Fruit fly (Drosophila melanogaster): ENCODE data around the gene Idh3g.
A peak's percentile ranks its signal among the peaks of the same experiment; 100 is the strongest.

Idh3g gene

DNA sequence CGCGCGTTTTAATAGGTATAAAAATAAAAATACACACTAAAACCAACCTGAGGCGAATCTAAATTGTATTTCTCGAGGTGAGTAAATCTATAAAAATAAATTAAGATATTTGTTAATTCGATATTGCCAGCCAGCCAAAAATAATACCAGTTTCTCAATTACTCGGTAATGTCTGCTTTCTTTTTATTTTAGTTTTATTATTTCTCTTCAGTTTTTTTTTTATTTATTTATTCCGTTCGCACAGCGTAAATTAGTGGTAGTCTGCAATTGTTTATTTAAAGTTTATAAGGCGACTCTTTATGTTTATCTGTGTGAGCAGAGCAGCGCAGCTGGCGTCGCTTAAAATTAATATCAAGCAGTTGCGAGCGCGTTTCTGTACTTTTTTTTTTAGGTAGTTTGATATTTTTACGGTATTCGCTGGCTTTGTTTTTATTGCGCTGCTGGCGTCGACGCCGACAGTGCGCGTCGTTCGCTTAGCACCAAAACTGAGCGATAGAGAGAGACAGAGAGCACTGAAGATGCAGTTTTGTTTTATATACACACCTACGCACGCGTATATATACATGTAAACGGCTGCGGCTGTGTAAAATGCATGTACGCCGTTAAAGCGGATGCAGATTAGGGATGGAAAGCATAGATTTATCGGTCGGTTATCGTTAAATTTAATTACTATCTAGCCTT, 32.9 kb upstream of the Idh3g start:
- TF ChIP-seq CG8159 (tag; optimal IDR thresholded peaks at IDR 0.05) (peak; percentile 33), fd96Ca (GFP tag; IDR thresholded peaks at IDR 0.05) (peak; percentile 83), gl (tag; optimal IDR thresholded peaks at IDR 0.05) (peak; percentile 52), CG34367 (tag; optimal IDR thresholded peaks at IDR 0.05) (peak; percentile 33), CG8301 (tag; optimal IDR thresholded peaks at IDR 0.05) (peak; percentile 22), D1 (tag; optimal IDR thresholded peaks at IDR 0.05) (no peak), CG13204 (GFP tag; optimal IDR thresholded peaks at IDR 0.05) (peak; percentile 67), Ets98B (GFP tag; IDR thresholded peaks at IDR 0.05) (peak; percentile 82), Pif1A (GFP tag; optimal IDR thresholded peaks at IDR 0.05) (peak; percentile 51), CG10348 (GFP tag; IDR thresholded peaks at IDR 0.05) (no peak), CG15710 (tag; optimal IDR thresholded peaks at IDR 0.05) (peak; percentile 30), Snoo (tag; optimal IDR thresholded peaks at IDR 0.05) (peak; percentile 52), CG9948 (tag; optimal IDR thresholded peaks at IDR 0.05) (no peak), Pif1B (GFP tag; optimal IDR thresholded peaks at IDR 0.05) (peak; percentile 19), CG12605 (GFP tag; IDR thresholded peaks at IDR 0.05) (peak; percentile 85), CG4496 (GFP tag; IDR thresholded peaks at IDR 0.05) (peak; percentile 77; the same call in 2 of the 3 replicates), CG32121 (GFP tag; IDR thresholded peaks at IDR 0.05) (peak; percentile 84), CG14655 (GFP tag; optimal IDR thresholded peaks at IDR 0.05) (peak; percentile 58), CG17806 (tag; optimal IDR thresholded peaks at IDR 0.05) (peak; percentile 10), rn (GFP tag; IDR thresholded peaks at IDR 0.05) (peak; percentile 44; the same call in 1 of the 2 replicates), EcR (GFP tag; optimal IDR thresholded peaks at IDR 0.05) (no peak)

DNA sequence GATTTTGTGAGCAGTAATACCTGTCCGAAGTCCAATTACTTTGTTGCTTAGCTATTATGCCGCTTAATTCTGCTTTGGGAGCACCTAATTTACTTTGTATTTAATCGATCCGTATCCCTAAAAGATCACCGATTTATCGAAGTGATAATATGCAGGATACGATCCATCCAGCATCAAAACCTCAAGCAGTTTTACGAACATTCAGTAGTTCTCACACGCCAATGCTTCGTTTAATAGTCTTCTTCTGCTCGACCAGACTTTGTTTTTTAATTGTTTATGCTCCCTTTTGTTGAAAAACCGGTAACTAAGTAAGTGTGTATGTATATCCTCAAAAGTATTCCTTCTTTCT, 32.4 kb upstream of the Idh3g start:
- peak; percentile 3 for TF ChIP-seq CG14655 (GFP tag; optimal IDR thresholded peaks at IDR 0.05)
- no peak for TF ChIP-seq EcR (GFP tag; optimal IDR thresholded peaks at IDR 0.05)
- no peak for TF ChIP-seq CG15710 (tag; optimal IDR thresholded peaks at IDR 0.05)
- TF ChIP-seq CG4496 (GFP tag; IDR thresholded peaks at IDR 0.05) = no peak
- TF ChIP-seq CG17806 (tag; optimal IDR thresholded peaks at IDR 0.05) = no peak
- no peak for TF ChIP-seq rn (GFP tag; IDR thresholded peaks at IDR 0.05)

dm6 chr3R:25650417-25650816, 30.2 kb upstream of the Idh3g start:
- TF ChIP-seq Snoo (tag; optimal IDR thresholded peaks at IDR 0.05) (no peak), Pif1B (GFP tag; optimal IDR thresholded peaks at IDR 0.05) (no peak), CG34367 (tag; optimal IDR thresholded peaks at IDR 0.05) (no peak), CG13204 (GFP tag; optimal IDR thresholded peaks at IDR 0.05) (no peak), CG9948 (tag; optimal IDR thresholded peaks at IDR 0.05) (no peak), Pif1A (GFP tag; optimal IDR thresholded peaks at IDR 0.05) (no peak), CG8159 (tag; optimal IDR thresholded peaks at IDR 0.05) (no peak)

DNA sequence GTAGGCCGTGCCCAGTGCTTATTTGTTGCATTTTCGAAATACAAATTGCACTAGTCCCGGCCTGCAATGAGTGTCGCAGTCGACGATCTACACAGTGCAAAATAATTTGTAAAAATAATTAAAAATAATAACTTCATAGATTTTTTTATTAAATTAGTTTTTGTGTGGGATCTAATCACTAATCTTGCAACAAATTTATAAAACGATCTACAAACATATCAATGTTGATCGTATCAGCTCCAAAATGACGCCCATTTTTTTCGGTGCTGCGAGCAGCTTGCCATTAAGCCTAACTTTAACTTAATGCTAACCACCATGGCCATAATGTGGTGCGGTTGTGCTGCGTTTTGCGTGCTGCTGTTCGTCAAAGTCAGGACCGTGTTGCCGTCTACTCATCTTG, 29.2 kb upstream of the Idh3g start:
- TF ChIP-seq CG34367 (tag; optimal IDR thresholded peaks at IDR 0.05) = peak; percentile 20
- peak; percentile 70 for TF ChIP-seq CG12605 (GFP tag; IDR thresholded peaks at IDR 0.05)
- TF ChIP-seq CG15710 (tag; optimal IDR thresholded peaks at IDR 0.05) = peak; percentile 41
- peak; percentile 60 for TF ChIP-seq CG14655 (GFP tag; optimal IDR thresholded peaks at IDR 0.05)
- peak; percentile 62 for TF ChIP-seq CG17806 (tag; optimal IDR thresholded peaks at IDR 0.05)
- TF ChIP-seq CG4496 (GFP tag; IDR thresholded peaks at IDR 0.05) = peak; percentile 60; the same call in 2 of the 3 replicates
- TF ChIP-seq CG32121 (GFP tag; IDR thresholded peaks at IDR 0.05) = peak; percentile 63
- no peak for TF ChIP-seq D1 (tag; optimal IDR thresholded peaks at IDR 0.05)
- peak; percentile 35; the same call in 1 of the 2 replicates for TF ChIP-seq Ets98B (GFP tag; IDR thresholded peaks at IDR 0.05)
- peak; percentile 35 for TF ChIP-seq CG9948 (tag; optimal IDR thresholded peaks at IDR 0.05)
- no peak for TF ChIP-seq Pif1A (GFP tag; optimal IDR thresholded peaks at IDR 0.05)
- TF ChIP-seq Pif1B (GFP tag; optimal IDR thresholded peaks at IDR 0.05) = peak; percentile 59
- peak; percentile 27; the same call in 1 of the 2 replicates for TF ChIP-seq rn (GFP tag; IDR thresholded peaks at IDR 0.05)
- no peak for TF ChIP-seq gl (tag; optimal IDR thresholded peaks at IDR 0.05)
- no peak for TF ChIP-seq EcR (GFP tag; optimal IDR thresholded peaks at IDR 0.05)
- TF ChIP-seq CG8159 (tag; optimal IDR thresholded peaks at IDR 0.05) = peak; percentile 64
- TF ChIP-seq fd96Ca (GFP tag; IDR thresholded peaks at IDR 0.05) = peak; percentile 68; the same call in 2 of the 3 replicates
- TF ChIP-seq Snoo (tag; optimal IDR thresholded peaks at IDR 0.05) = peak; percentile 34
- TF ChIP-seq CG10348 (GFP tag; IDR thresholded peaks at IDR 0.05) = no peak
- no peak for TF ChIP-seq CG13204 (GFP tag; optimal IDR thresholded peaks at IDR 0.05)
- peak; percentile 53 for TF ChIP-seq CG8301 (tag; optimal IDR thresholded peaks at IDR 0.05)

- TF ChIP-seq CG4496 (GFP tag; IDR thresholded peaks at IDR 0.05) = no peak
- no peak for TF ChIP-seq CG8159 (tag; optimal IDR thresholded peaks at IDR 0.05)
- TF ChIP-seq Ets98B (GFP tag; IDR thresholded peaks at IDR 0.05) = peak; percentile 32; the same call in 1 of the 2 replicates
These were observed 28.5 kb upstream of the Idh3g start for dm6 chr3R:25652066-25652720.

DNA sequence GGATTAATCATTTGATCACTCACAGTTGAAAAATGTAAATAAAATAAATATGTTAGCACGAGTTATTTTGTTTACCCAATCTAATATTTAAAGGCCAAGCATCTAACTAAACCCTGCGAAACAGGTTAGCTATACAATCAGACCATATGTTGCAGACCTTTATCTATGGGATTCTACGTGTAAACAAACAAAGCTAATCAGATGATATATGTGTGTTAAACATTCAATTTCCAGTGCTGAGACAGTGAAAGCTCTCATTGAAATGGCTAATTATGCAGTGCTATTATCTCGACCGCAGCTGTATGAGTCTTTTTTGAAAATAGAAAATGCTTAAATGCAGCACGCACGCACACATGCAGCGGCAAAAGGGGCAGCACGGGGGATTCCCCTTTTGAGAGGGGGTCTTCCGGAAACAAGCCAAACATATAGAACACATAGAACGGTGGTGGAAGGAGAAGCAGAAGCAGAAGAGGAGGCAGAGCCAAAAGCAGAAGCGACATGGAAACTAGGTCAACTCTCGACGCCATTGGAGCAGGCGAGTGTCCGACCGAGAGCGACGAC, 20.7 kb upstream of the Idh3g start:
- TF ChIP-seq CG9948 (tag; optimal IDR thresholded peaks at IDR 0.05) (no peak), CG4496 (GFP tag; IDR thresholded peaks at IDR 0.05) (no peak)
